Fruit fly (Drosophila melanogaster) whole organism, embryonic: Measurements from ENCODE around the gene Prp31.
A peak's percentile ranks its signal among the peaks of the same experiment; 100 is the strongest.

Source experiments
- Asciz ChIP-seq: fragments of 200-800 bp; sonication (Bioruptor generic); optimal IDR thresholded peaks from 2 replicates; lab custom pipeline; 2017; ENCODE audit warnings: missing biosample characterization, mild to moderate bottlenecking, missing genetic modification characterization, missing genetic modification reagents
- CG10462 ChIP-seq: fragments of 200-800 bp; sonication (Bioruptor generic); optimal IDR thresholded peaks from 2 replicates; lab custom pipeline; 2016; ENCODE audit warnings: missing biosample characterization, missing genetic modification characterization
- CG10543 ChIP-seq: fragments of 200-800 bp; sonication (Bioruptor generic); optimal IDR thresholded peaks from 3 replicates; lab custom pipeline; 2017; ENCODE audit warnings: missing biosample characterization, mild to moderate bottlenecking, missing genetic modification characterization, moderate library complexity
- CG10565 ChIP-seq: fragments of 200-800 bp; sonication (Bioruptor generic); optimal IDR thresholded peaks from 3 replicates; lab custom pipeline; 2016; ENCODE audit warnings: missing biosample characterization, mild to moderate bottlenecking, missing genetic modification characterization
- CG13624 ChIP-seq: fragments of 200-800 bp; sonication (Bioruptor generic); optimal IDR thresholded peaks from 2 replicates; lab custom pipeline; 2016; ENCODE audit warnings: missing biosample characterization, missing genetic modification characterization
- CG1602 ChIP-seq: fragments of 200-800 bp; sonication (Bioruptor generic); optimal IDR thresholded peaks from 3 replicates; lab custom pipeline; 2016; ENCODE audit warnings: missing biosample characterization, missing genetic modification characterization
- CG1647 ChIP-seq: fragments of 200-800 bp; sonication (Bioruptor generic); optimal IDR thresholded peaks from 3 replicates; lab custom pipeline; 2016; ENCODE audit warnings: missing biosample characterization, missing genetic modification characterization
- CG17361 ChIP-seq: fragments of 200-800 bp; sonication (Bioruptor generic); IDR thresholded peaks from 3 replicates; pipeline ENCODE4 v1.3.6; 2022; ENCODE audit warnings: missing biosample characterization, missing genetic modification characterization
- CG1792 ChIP-seq: fragments of 200-800 bp; sonication (Bioruptor generic); optimal IDR thresholded peaks from 2 replicates; lab custom pipeline; 2016; ENCODE audit warnings: missing biosample characterization, missing genetic modification characterization
- CG18476 ChIP-seq: fragments of 200-800 bp; sonication (Bioruptor generic); optimal IDR thresholded peaks from 2 replicates; lab custom pipeline; 2016; ENCODE audit warnings: missing biosample characterization, mild to moderate bottlenecking, missing genetic modification characterization
- CG2889 ChIP-seq: fragments of 200-800 bp; sonication (Bioruptor generic); IDR thresholded peaks from 3 replicates; pipeline ENCODE4 v1.3.6; 2022; ENCODE audit warnings: missing biosample characterization, missing genetic modification characterization
- CG32767 ChIP-seq: fragments of 200-800 bp; sonication (Bioruptor generic); IDR thresholded peaks from 2 replicates; pipeline ENCODE4 v1.3.6; 2022; ENCODE audit warnings: missing biosample characterization, missing genetic modification characterization
- CG33557 ChIP-seq: fragments of 200-800 bp; sonication (Bioruptor generic); optimal IDR thresholded peaks from 2 replicates; lab custom pipeline; 2019; ENCODE audit warnings: missing biosample characterization, mild to moderate bottlenecking, missing genetic modification characterization, moderate library complexity
- CG4424 ChIP-seq: fragments of 200-800 bp; sonication (Bioruptor generic); optimal IDR thresholded peaks from 3 replicates; lab custom pipeline; 2016; ENCODE audit warnings: missing biosample characterization, missing genetic modification characterization
- CG4854 ChIP-seq: fragments of 200-800 bp; sonication (Bioruptor generic); optimal IDR thresholded peaks from 2 replicates; lab custom pipeline; 2016; ENCODE audit warnings: missing biosample characterization, missing genetic modification characterization, inconsistent platforms
- CG5180 ChIP-seq: fragments of 200-800 bp; sonication (Bioruptor generic); optimal IDR thresholded peaks from 3 replicates; lab custom pipeline; 2017; ENCODE audit warnings: missing biosample characterization, missing genetic modification characterization, mild to moderate bottlenecking, moderate library complexity, missing genetic modification reagents
- CG7987 ChIP-seq: fragments of 200-800 bp; sonication (Bioruptor generic); optimal IDR thresholded peaks from 2 replicates; lab custom pipeline; 2018; ENCODE audit warnings: missing biosample characterization, mild to moderate bottlenecking, missing genetic modification characterization, moderate library complexity
- CG8089 ChIP-seq: fragments of 200-800 bp; sonication (Bioruptor generic); optimal IDR thresholded peaks from 3 replicates; lab custom pipeline; 2016; ENCODE audit warnings: missing biosample characterization, missing genetic modification characterization
- CG9215 ChIP-seq: fragments of 200-800 bp; sonication (Bioruptor generic); IDR thresholded peaks from 2 replicates; pipeline ENCODE4 v1.3.6; 2022; ENCODE audit warnings: missing biosample characterization, missing genetic modification characterization
- CG9817 ChIP-seq: fragments of 200-800 bp; sonication (Bioruptor generic); optimal IDR thresholded peaks from 2 replicates; lab custom pipeline; 2018; ENCODE audit warnings: missing biosample characterization, mild to moderate bottlenecking, missing genetic modification characterization, moderate library complexity
- D ChIP-seq, 2 experiments: fragments of 200-800 bp in 1 of 2; fragments of >200 bp in 1 of 2; sonication (Bioruptor generic) in 1 of 2; optimal IDR thresholded peaks; 2 replicates in 1 of 2; 3 replicates in 1 of 2; lab custom pipeline; 2017; ENCODE audit warnings: mild to moderate bottlenecking in 1 of 2, missing biosample characterization in 1 of 2, missing genetic modification characterization in 1 of 2, missing genetic modification reagents in 1 of 2
- D19B ChIP-seq: fragments of 200-800 bp; sonication (Bioruptor generic); optimal IDR thresholded peaks from 2 replicates; lab custom pipeline; 2017; ENCODE audit warnings: missing biosample characterization, mild to moderate bottlenecking, missing genetic modification characterization
- Doc3 ChIP-seq: fragments of 200-800 bp; sonication (Bioruptor generic); IDR thresholded peaks from 3 replicates; pipeline ENCODE4 v1.3.6; 2022; ENCODE audit warnings: missing biosample characterization, missing genetic modification characterization; ENCODE audit not compliant: partially characterized antibody
- H15 ChIP-seq: fragments of 200-800 bp; sonication (Bioruptor generic); IDR thresholded peaks from 3 replicates; pipeline ENCODE4 v1.3.6; 2022; ENCODE audit warnings: missing biosample characterization, missing genetic modification characterization
- Hmx ChIP-seq: fragments of 200-800 bp; sonication (Bioruptor generic); optimal IDR thresholded peaks from 2 replicates; lab custom pipeline; 2016; ENCODE audit warnings: missing biosample characterization, missing genetic modification characterization
- Lhr ChIP-seq: fragments of 200-800 bp; sonication (Bioruptor generic); optimal IDR thresholded peaks from 3 replicates; lab custom pipeline; 2017; ENCODE audit warnings: mild to moderate bottlenecking, missing biosample characterization, missing genetic modification reagents, missing genetic modification characterization
- MESR4 ChIP-seq: fragments of 200-800 bp; sonication (Bioruptor generic); optimal IDR thresholded peaks from 2 replicates; lab custom pipeline; 2018; ENCODE audit warnings: missing biosample characterization, mild to moderate bottlenecking, missing genetic modification characterization, moderate library complexity
- Max ChIP-seq: fragments of 200-800 bp; sonication (Bioruptor generic); optimal IDR thresholded peaks from 2 replicates; lab custom pipeline; 2016; ENCODE audit warnings: missing biosample characterization, mild to moderate bottlenecking, missing genetic modification characterization
- NfI ChIP-seq: fragments of 200-800 bp; sonication (Bioruptor generic); optimal IDR thresholded peaks from 3 replicates; lab custom pipeline; 2018; ENCODE audit warnings: missing biosample characterization, mild to moderate bottlenecking, missing genetic modification characterization, moderate library complexity
- Scr ChIP-seq: fragments of 200-800 bp; sonication (Bioruptor generic); IDR thresholded peaks from 2 replicates; pipeline ENCODE4 v1.3.6; 2022; ENCODE audit warnings: missing biosample characterization, missing genetic modification characterization; ENCODE audit not compliant: partially characterized antibody
- Xbp1 ChIP-seq: fragments of 200-800 bp; sonication (Bioruptor generic); optimal IDR thresholded peaks from 3 replicates; lab custom pipeline; 2016; ENCODE audit warnings: missing biosample characterization, mild to moderate bottlenecking, missing genetic modification characterization
- bbx ChIP-seq: fragments of 200-800 bp; sonication (Bioruptor generic); IDR thresholded peaks from 2 replicates; pipeline ENCODE4 v1.3.6; 2022; ENCODE audit warnings: missing biosample characterization, missing genetic modification characterization; ENCODE audit not compliant: partially characterized antibody
- chm ChIP-seq: fragments of 200-800 bp; sonication (Bioruptor generic); IDR thresholded peaks from 2 replicates; pipeline ENCODE4 v1.3.6; 2022; ENCODE audit warnings: missing biosample characterization, missing genetic modification characterization
- dmrt11E ChIP-seq: fragments of 200-800 bp; sonication (Bioruptor generic); optimal IDR thresholded peaks from 3 replicates; lab custom pipeline; 2018; ENCODE audit warnings: missing biosample characterization, mild to moderate bottlenecking, missing genetic modification characterization, moderate library complexity
- fd3F ChIP-seq: fragments of 200-800 bp; sonication (Bioruptor generic); optimal IDR thresholded peaks from 2 replicates; lab custom pipeline; 2018; ENCODE audit warnings: missing biosample characterization, mild to moderate bottlenecking, missing genetic modification characterization, moderate library complexity
- gce ChIP-seq: fragments of 200-800 bp; sonication (Bioruptor generic); IDR thresholded peaks from 3 replicates; pipeline ENCODE4 v1.3.6; 2022; ENCODE audit warnings: missing biosample characterization, missing genetic modification characterization
- her ChIP-seq: fragments of 200-800 bp; sonication (Bioruptor generic); optimal IDR thresholded peaks from 2 replicates; lab custom pipeline; 2016; ENCODE audit warnings: missing biosample characterization, missing genetic modification characterization
- hkb ChIP-seq, 2 experiments: fragments of 200-800 bp in 1 of 2; fragments of >200 bp in 1 of 2; sonication (Bioruptor generic) in 1 of 2; IDR thresholded peaks in 1 of 2; optimal IDR thresholded peaks in 1 of 2; 2 replicates each; pipeline versions ENCODE4 v1.3.6 to Lab custom; 2017 to 2022; ENCODE audit warnings: missing biosample characterization in 1 of 2, missing genetic modification characterization in 1 of 2
- jigr1 ChIP-seq: fragments of 200-800 bp; sonication (Bioruptor generic); IDR thresholded peaks from 3 replicates; pipeline ENCODE4 v1.3.6; 2022; ENCODE audit warnings: missing biosample characterization, missing genetic modification characterization
- kah ChIP-seq: fragments of 200-800 bp; sonication (Bioruptor generic); optimal IDR thresholded peaks from 2 replicates; lab custom pipeline; 2018; ENCODE audit warnings: missing biosample characterization, mild to moderate bottlenecking, missing genetic modification characterization
- lilli ChIP-seq: fragments of 200-800 bp; sonication (Bioruptor generic); optimal IDR thresholded peaks from 3 replicates; lab custom pipeline; 2016; ENCODE audit warnings: missing biosample characterization, missing genetic modification characterization
- mirr ChIP-seq: fragments of 200-800 bp; sonication (Bioruptor generic); optimal IDR thresholded peaks from 3 replicates; lab custom pipeline; 2018; ENCODE audit warnings: missing biosample characterization, mild to moderate bottlenecking, missing genetic modification characterization
- nerfin-1 ChIP-seq: fragments of 200-800 bp; sonication (Bioruptor generic); optimal IDR thresholded peaks from 3 replicates; lab custom pipeline; 2019; ENCODE audit warnings: missing biosample characterization, mild to moderate bottlenecking, missing genetic modification characterization, moderate library complexity
- onecut ChIP-seq: fragments of 200-800 bp; sonication (Bioruptor generic); IDR thresholded peaks from 2 replicates; pipeline ENCODE4 v1.3.6; 2022; ENCODE audit warnings: missing biosample characterization, missing genetic modification characterization
- ranshi ChIP-seq: fragments of 200-800 bp; sonication (Bioruptor generic); IDR thresholded peaks from 2 replicates; pipeline ENCODE4 v1.3.6; 2022; ENCODE audit warnings: missing biosample characterization, missing genetic modification characterization
- sima ChIP-seq: fragments of 200-800 bp; sonication (Bioruptor generic); optimal IDR thresholded peaks from 2 replicates; lab custom pipeline; 2016; ENCODE audit warnings: missing biosample characterization, missing genetic modification characterization
- tna ChIP-seq: fragments of 200-800 bp; sonication (Bioruptor generic); IDR thresholded peaks from 2 replicates; pipeline ENCODE4 v1.3.6; 2022; ENCODE audit warnings: missing biosample characterization, missing genetic modification characterization; ENCODE audit not compliant: partially characterized antibody

Gene Prp31

dm6 chr3L:15142004-15142890 is 16.7 kb upstream of the Prp31 start, which contains the start of gene Pdi (continued):
- TF ChIP-seq tna (no peak; the same call in 1 of the 2 replicates), MESR4 (peak; percentile 79), mirr (GFP tag; lab: Kevin White, UChicago) (no peak), D19B (GFP tag; lab: Kevin White, UChicago) (no peak), Xbp1 (peak; percentile 84), CG10565 (no peak), CG10462 (GFP tag; lab: Kevin White, UChicago) (no peak), CG13624 (GFP tag; lab: Kevin White, UChicago) (peak; percentile 43), Lhr (GFP tag; lab: Kevin White, UChicago) (peak; percentile 72), CG5180 (GFP tag; lab: Kevin White, UChicago) (no peak), CG9817 (tag; lab: Kevin White, UChicago) (no peak), Doc3 (GFP tag; lab: Robert Waterston, UW) (peak; percentile 57), CG1602 (GFP tag; lab: Kevin White, UChicago) (peak; percentile 0), CG32767 (GFP tag; lab: Robert Waterston, UW) (peak; percentile 70), NfI (peak; percentile 10), bbx (peak; percentile 83), her (GFP tag; lab: Kevin White, UChicago) (peak; percentile 5), CG7987 (GFP tag; lab: Kevin White, UChicago) (peak; percentile 49), CG10543 (GFP tag; lab: Kevin White, UChicago) (no peak), chm (peak; percentile 72), gce (GFP tag; lab: Robert Waterston, UW) (0 out of 3 replicates have a peak, but pooled peaks have one; percentile 1), Hmx (GFP tag; lab: Kevin White, UChicago) (no peak), sima (GFP tag; lab: Kevin White, UChicago) (no peak), CG17361 (peak; percentile 39; the same call in 2 of the 3 replicates), Asciz (GFP tag; lab: Kevin White, UChicago) (no peak), CG2889 (GFP tag; lab: Robert Waterston, UW) (no peak), CG18476 (GFP tag; lab: Kevin White, UChicago) (no peak), CG1792 (GFP tag; lab: Kevin White, UChicago) (peak; percentile 7), fd3F (no peak), CG4854 (peak; percentile 12), CG33557 (GFP tag; lab: Kevin White, UChicago) (no peak), nerfin-1 (tag; lab: Kevin White, UChicago) (peak; percentile 41), onecut (no peak), CG4424 (GFP tag; lab: Kevin White, UChicago) (peak; percentile 44), hkb (optimal IDR thresholded peaks at IDR 0.05; lab: Kevin White, UChicago) (no peak), hkb (GFP tag; IDR thresholded peaks at IDR 0.05; lab: Robert Waterston, UW) (0 out of 2 replicates have a peak, but pooled peaks have one; percentile 18), CG1647 (peak; percentile 14), CG9215 (GFP tag; lab: Robert Waterston, UW) (no peak), ranshi (GFP tag; lab: Robert Waterston, UW) (0 out of 2 replicates have a peak, but pooled peaks have one; percentile 45), dmrt11E (tag; lab: Kevin White, UChicago) (peak; percentile 19), D (optimal IDR thresholded peaks at IDR 0.05; lab: Kevin White, UChicago) (peak; percentile 24), D (GFP tag; optimal IDR thresholded peaks at IDR 0.05; lab: Kevin White, UChicago) (no peak), jigr1 (no peak; the same call in 2 of the 3 replicates), kah (GFP tag; lab: Kevin White, UChicago) (no peak), CG8089 (GFP tag; lab: Kevin White, UChicago) (no peak), Scr (GFP tag; lab: Robert Waterston, UW) (peak; percentile 69), lilli (GFP tag; lab: Kevin White, UChicago) (peak; percentile 52), Max (GFP tag; lab: Kevin White, UChicago) (no peak), H15 (GFP tag; lab: Robert Waterston, UW) (no peak)
